Fruit fly (Drosophila melanogaster) whole organism, embryonic: ENCODE data around the gene CG33293.

Experiments
- Adf1 ChIP-seq: fragments of 200-800 bp; sonication (Bioruptor generic); IDR thresholded peaks from 2 replicates; pipeline ENCODE4 v1.3.6; 2022; ENCODE audit warnings: missing biosample characterization, missing genetic modification characterization
- BEAF-32 ChIP-seq: fragments of 200-800 bp; sonication (Bioruptor generic); optimal IDR thresholded peaks from 3 replicates; lab custom pipeline; 2017; ENCODE audit warnings: missing biosample characterization, missing genetic modification characterization, mild to moderate bottlenecking, moderate library complexity, missing genetic modification reagents
- CG10267 ChIP-seq: fragments of 200-800 bp; sonication (Bioruptor generic); optimal IDR thresholded peaks from 2 replicates; lab custom pipeline; 2018; ENCODE audit warnings: missing biosample characterization, mild to moderate bottlenecking, missing genetic modification characterization, moderate library complexity
- CG10654 ChIP-seq: fragments of 200-800 bp; sonication (Bioruptor generic); optimal IDR thresholded peaks from 2 replicates; lab custom pipeline; 2016; ENCODE audit warnings: missing biosample characterization, missing genetic modification characterization
- CG12219 ChIP-seq: fragments of 200-800 bp; sonication (Bioruptor generic); optimal IDR thresholded peaks from 3 replicates; lab custom pipeline; 2018; ENCODE audit warnings: missing biosample characterization, mild to moderate bottlenecking, missing genetic modification characterization
- CG12391 ChIP-seq: fragments of 200-800 bp; sonication (Bioruptor generic); optimal IDR thresholded peaks from 3 replicates; lab custom pipeline; 2018; ENCODE audit warnings: missing biosample characterization, mild to moderate bottlenecking, missing genetic modification characterization, moderate library complexity
- CG12942 ChIP-seq: fragments of 200-800 bp; sonication (Bioruptor generic); optimal IDR thresholded peaks from 3 replicates; lab custom pipeline; 2016; ENCODE audit warnings: missing biosample characterization, missing genetic modification characterization
- CG17612 ChIP-seq: fragments of 200-800 bp; sonication (Bioruptor generic); IDR thresholded peaks from 2 replicates; pipeline ENCODE4 v1.3.6; 2022; ENCODE audit warnings: missing biosample characterization, missing genetic modification characterization
- CG34422 ChIP-seq: fragments of 200-800 bp; sonication (Bioruptor generic); IDR thresholded peaks from 3 replicates; pipeline ENCODE4 v1.3.6; 2022; ENCODE audit warnings: missing biosample characterization, missing genetic modification characterization
- CG3847 ChIP-seq: fragments of 200-800 bp; sonication (Bioruptor generic); IDR thresholded peaks from 2 replicates; pipeline ENCODE4 v1.3.6; 2022; ENCODE audit warnings: missing biosample characterization, missing genetic modification characterization
- CG43689 ChIP-seq: fragments of 200-800 bp; sonication (Bioruptor generic); IDR thresholded peaks from 2 replicates; pipeline ENCODE4 v1.3.6; 2022; ENCODE audit warnings: missing biosample characterization, missing genetic modification characterization
- CG6689 ChIP-seq: fragments of 200-800 bp; sonication (Bioruptor generic); IDR thresholded peaks from 2 replicates; pipeline ENCODE4 v1.3.6; 2022; ENCODE audit warnings: missing biosample characterization, missing genetic modification characterization
- CG6813 ChIP-seq: fragments of 200-800 bp; sonication (Bioruptor generic); optimal IDR thresholded peaks from 2 replicates; lab custom pipeline; 2017; ENCODE audit warnings: missing biosample characterization, missing genetic modification characterization, mild to moderate bottlenecking, moderate library complexity, missing genetic modification reagents
- CG7745 ChIP-seq: fragments of 200-800 bp; sonication (Bioruptor generic); optimal IDR thresholded peaks from 2 replicates; lab custom pipeline; 2018; ENCODE audit warnings: missing biosample characterization, mild to moderate bottlenecking, missing genetic modification characterization, moderate library complexity
- CG8388 ChIP-seq: fragments of 200-800 bp; sonication (Bioruptor generic); optimal IDR thresholded peaks from 2 replicates; lab custom pipeline; 2019; ENCODE audit warnings: missing biosample characterization, mild to moderate bottlenecking, missing genetic modification characterization, moderate library complexity
- Chrac-16 ChIP-seq: fragments of 200-800 bp; sonication (Bioruptor generic); optimal IDR thresholded peaks from 3 replicates; lab custom pipeline; 2016; ENCODE audit warnings: missing biosample characterization, missing genetic modification characterization
- Dll ChIP-seq: fragments of 200-800 bp; sonication (Bioruptor generic); IDR thresholded peaks from 4 replicates; pipeline ENCODE4 v1.3.6; 2022; ENCODE audit warnings: missing biosample characterization, missing genetic modification characterization; ENCODE audit not compliant: partially characterized antibody
- Dp ChIP-seq: fragments of 200-800 bp; sonication (Bioruptor generic); optimal IDR thresholded peaks from 2 replicates; lab custom pipeline; 2018; ENCODE audit warnings: missing biosample characterization, mild to moderate bottlenecking, missing genetic modification characterization, moderate library complexity
- E2f2 ChIP-seq: fragments of 200-800 bp; sonication (Bioruptor generic); IDR thresholded peaks from 2 replicates; pipeline ENCODE4 v1.3.6; 2022; ENCODE audit warnings: missing biosample characterization, missing genetic modification characterization
- Fer3 ChIP-seq: fragments of 200-800 bp; sonication (Bioruptor generic); optimal IDR thresholded peaks from 2 replicates; lab custom pipeline; 2018; ENCODE audit warnings: missing biosample characterization, mild to moderate bottlenecking, missing genetic modification characterization, moderate library complexity
- GATAe ChIP-seq: fragments of 200-800 bp; sonication (Bioruptor generic); conservative IDR thresholded peaks from 2 replicates; pipeline ENCODE4 v1.3.6; 2022; ENCODE audit warnings: missing biosample characterization, missing genetic modification characterization
- Gug ChIP-seq: fragments of 200-800 bp; sonication (Bioruptor generic); IDR thresholded peaks from 4 replicates; pipeline ENCODE4 v1.3.6; 2022; ENCODE audit warnings: missing biosample characterization, missing genetic modification characterization
- HLH4C ChIP-seq: fragments of 200-800 bp; sonication (Bioruptor generic); IDR thresholded peaks from 3 replicates; pipeline ENCODE4 v1.3.6; 2022; ENCODE audit warnings: missing biosample characterization, missing genetic modification characterization; ENCODE audit not compliant: partially characterized antibody
- Lpt ChIP-seq: fragments of >200 bp; optimal IDR thresholded peaks from 2 replicates; lab custom pipeline; 2018; ENCODE audit warnings: missing biosample characterization, missing genetic modification characterization
- Mrtf ChIP-seq: fragments of 200-800 bp; sonication (Bioruptor generic); IDR thresholded peaks from 3 replicates; pipeline ENCODE4 v1.3.6; 2022; ENCODE audit warnings: missing biosample characterization, missing genetic modification characterization
- Nf-YC ChIP-seq: fragments of 200-800 bp; optimal IDR thresholded peaks from 3 replicates; lab custom pipeline; 2019; ENCODE audit warnings: missing biosample characterization, mild to moderate bottlenecking, missing genetic modification characterization, moderate library complexity
- PHDP ChIP-seq: fragments of 200-800 bp; sonication (Bioruptor generic); optimal IDR thresholded peaks from 3 replicates; lab custom pipeline; 2018; ENCODE audit warnings: missing biosample characterization, mild to moderate bottlenecking, missing genetic modification characterization, moderate library complexity
- Poxn ChIP-seq: fragments of 200-800 bp; sonication (Bioruptor generic); IDR thresholded peaks from 2 replicates; pipeline ENCODE4 v1.3.6; 2022; ENCODE audit warnings: missing biosample characterization, missing genetic modification characterization
- Ptx1 ChIP-seq: fragments of 200-800 bp; sonication (Bioruptor generic); IDR thresholded peaks from 2 replicates; pipeline ENCODE4 v1.3.6; 2022; ENCODE audit warnings: missing biosample characterization, missing genetic modification characterization
- Six4 ChIP-seq: fragments of 200-800 bp; sonication (Bioruptor generic); optimal IDR thresholded peaks from 2 replicates; lab custom pipeline; 2016; ENCODE audit warnings: missing biosample characterization, missing genetic modification characterization
- Vsx1 ChIP-seq: fragments of 200-800 bp; sonication (Bioruptor generic); optimal IDR thresholded peaks from 2 replicates; lab custom pipeline; 2017; ENCODE audit warnings: missing biosample characterization, mild to moderate bottlenecking, missing genetic modification characterization, missing genetic modification reagents
- ara ChIP-seq: fragments of 200-800 bp; sonication (Bioruptor generic); IDR thresholded peaks from 2 replicates; pipeline ENCODE4 v1.3.6; 2022; ENCODE audit warnings: missing biosample characterization, missing genetic modification characterization
- crp ChIP-seq, 2 experiments: fragments of 200-800 bp; sonication (Bioruptor generic); optimal IDR thresholded peaks; 2 replicates in 1 of 2; 3 replicates in 1 of 2; lab custom pipeline; 2017; ENCODE audit warnings: missing biosample characterization in 2 of 2, missing genetic modification characterization in 2 of 2, mild to moderate bottlenecking in 1 of 2, moderate library complexity in 1 of 2
- dati ChIP-seq: fragments of 200-800 bp; sonication (Bioruptor generic); IDR thresholded peaks from 2 replicates; pipeline ENCODE4 v1.3.6; 2022; ENCODE audit warnings: missing biosample characterization, missing genetic modification characterization
- dpn ChIP-seq, 2 experiments: fragments of 200-800 bp; sonication (Bioruptor generic); optimal IDR thresholded peaks; 3 replicates each; lab custom pipeline; 2016; ENCODE audit warnings: missing biosample characterization in 2 of 2, missing genetic modification characterization in 2 of 2
- esg ChIP-seq: fragments of 200-800 bp; sonication (Bioruptor generic); conservative IDR thresholded peaks from 2 replicates; pipeline ENCODE4 v1.3.6; 2022; ENCODE audit warnings: missing biosample characterization, missing genetic modification characterization
- gce ChIP-seq: fragments of 200-800 bp; sonication (Bioruptor generic); IDR thresholded peaks from 3 replicates; pipeline ENCODE4 v1.3.6; 2022; ENCODE audit warnings: missing biosample characterization, missing genetic modification characterization
- insv ChIP-seq, 2 experiments: fragments of 200-800 bp; sonication (Bioruptor generic); optimal IDR thresholded peaks; 3 replicates each; lab custom pipeline; 2016 to 2018; ENCODE audit warnings: missing biosample characterization in 2 of 2, missing genetic modification characterization in 2 of 2
- lilli ChIP-seq: fragments of 200-800 bp; sonication (Bioruptor generic); optimal IDR thresholded peaks from 3 replicates; lab custom pipeline; 2016; ENCODE audit warnings: missing biosample characterization, missing genetic modification characterization
- maf-S ChIP-seq: fragments of 200-800 bp; sonication (Bioruptor generic); optimal IDR thresholded peaks from 2 replicates; lab custom pipeline; 2016; ENCODE audit warnings: missing biosample characterization, missing genetic modification characterization
- oc ChIP-seq: fragments of 200-800 bp; sonication (Bioruptor generic); optimal IDR thresholded peaks from 2 replicates; lab custom pipeline; 2018; ENCODE audit warnings: missing biosample characterization, mild to moderate bottlenecking, missing genetic modification characterization, moderate library complexity
- pum ChIP-seq: fragments of 200-800 bp; sonication (Bioruptor generic); optimal IDR thresholded peaks from 2 replicates; lab custom pipeline; 2016; ENCODE audit warnings: missing biosample characterization, missing genetic modification characterization
- run ChIP-seq: fragments of 200-800 bp; sonication (Bioruptor generic); optimal IDR thresholded peaks from 3 replicates; lab custom pipeline; 2018; ENCODE audit warnings: missing biosample characterization, mild to moderate bottlenecking, missing genetic modification characterization
- scrt ChIP-seq: fragments of 200-800 bp; sonication (Bioruptor generic); optimal IDR thresholded peaks from 2 replicates; lab custom pipeline; 2018; ENCODE audit warnings: missing biosample characterization, mild to moderate bottlenecking, missing genetic modification characterization, moderate library complexity
- sd ChIP-seq: fragments of 200-800 bp; sonication (Bioruptor generic); optimal IDR thresholded peaks from 3 replicates; lab custom pipeline; 2018; ENCODE audit warnings: missing biosample characterization, mild to moderate bottlenecking, missing genetic modification characterization, moderate library complexity
- ssp ChIP-seq: fragments of 200-800 bp; sonication (Bioruptor generic); IDR thresholded peaks from 2 replicates; pipeline ENCODE4 v1.3.6; 2022; ENCODE audit warnings: missing biosample characterization, missing genetic modification characterization
- sug ChIP-seq: fragments of 200-800 bp; optimal IDR thresholded peaks from 2 replicates; lab custom pipeline; 2019; ENCODE audit warnings: missing biosample characterization, mild to moderate bottlenecking, missing genetic modification characterization, moderate library complexity
- tll ChIP-seq, 2 experiments: fragments of 200-800 bp in 1 of 2; fragments of >200 bp in 1 of 2; sonication (Bioruptor generic) in 1 of 2; optimal IDR thresholded peaks; 2 replicates each; lab custom pipeline; 2017 to 2019; ENCODE audit warnings: missing biosample characterization in 2 of 2, missing genetic modification characterization in 2 of 2, mild to moderate bottlenecking in 1 of 2, moderate library complexity in 1 of 2
- vfl ChIP-seq: fragments of 200-800 bp; sonication (Bioruptor generic); optimal IDR thresholded peaks from 2 replicates; lab custom pipeline; 2016; ENCODE audit warnings: missing biosample characterization, missing genetic modification characterization
- zfh2 ChIP-seq: fragments of 200-800 bp; sonication (Bioruptor generic); optimal IDR thresholded peaks from 2 replicates; lab custom pipeline; 2016; ENCODE audit warnings: missing biosample characterization, missing genetic modification characterization

Gene CG33293

DNA sequence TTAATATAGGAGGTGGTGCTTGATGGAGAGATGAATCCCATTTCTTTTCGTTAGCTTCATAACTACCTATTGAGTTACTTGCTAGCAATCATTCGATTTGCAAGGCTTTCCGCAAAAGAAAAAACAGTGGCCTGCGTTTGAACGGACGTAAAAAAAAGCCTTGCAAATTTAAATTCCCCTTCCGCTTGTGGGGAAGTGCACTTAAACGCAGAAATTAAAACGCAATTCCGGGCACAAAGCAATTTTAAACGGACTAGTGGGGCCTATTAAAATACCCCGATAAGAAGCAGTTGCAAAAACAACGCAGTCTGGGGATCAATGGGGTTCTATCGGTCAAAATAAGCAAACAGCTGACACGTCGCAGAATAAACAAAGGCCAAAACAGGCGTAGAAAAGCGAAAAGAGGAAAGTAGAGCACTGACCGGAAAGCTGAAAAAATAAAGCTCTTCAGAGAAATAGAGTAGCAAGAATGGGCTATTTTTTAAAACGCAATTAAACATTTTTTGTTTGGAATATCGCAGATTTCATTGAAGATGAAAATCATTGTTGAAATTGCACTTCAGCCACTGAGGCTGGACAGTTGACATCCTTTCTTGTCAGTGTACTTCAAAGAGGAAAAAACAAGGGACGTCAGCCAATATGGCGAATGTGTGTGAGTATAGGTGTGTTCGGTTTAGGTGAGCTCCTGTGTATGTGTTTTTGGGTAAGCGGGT lies 10.2 kb upstream of the CG33293 start (continued):
- no peak for TF ChIP-seq ssp
- no peak for TF ChIP-seq CG43689 (GFP tag; lab: Robert Waterston, UW)
- no peak for TF ChIP-seq CG10654 (GFP tag; lab: Kevin White, UChicago)
- no peak for TF ChIP-seq BEAF-32 (GFP tag; lab: Kevin White, UChicago)
- TF ChIP-seq CG12942 (GFP tag; lab: Kevin White, UChicago): no peak
- no peak for TF ChIP-seq CG6689 (GFP tag; lab: Robert Waterston, UW)
- no peak for TF ChIP-seq GATAe (GFP tag; lab: Robert Waterston, UW)
- TF ChIP-seq dati (GFP tag; lab: Robert Waterston, UW): no peak
- TF ChIP-seq CG12391: no peak
- TF ChIP-seq CG12219 (GFP tag; lab: Kevin White, UChicago): no peak
- no peak for TF ChIP-seq Ptx1
- no peak for TF ChIP-seq Adf1
- TF ChIP-seq vfl (GFP tag; lab: Kevin White, UChicago): no peak
- no peak for TF ChIP-seq esg
- TF ChIP-seq sug (tag; lab: Kevin White, UChicago): peak; percentile 8
- TF ChIP-seq dpn (GFP tag; optimal IDR thresholded peaks at IDR 0.05; lab: Kevin White, UChicago): peak; percentile 11 to 21
- no peak for TF ChIP-seq tll (GFP tag; optimal IDR thresholded peaks at IDR 0.05; lab: Kevin White, UChicago)
- TF ChIP-seq Mrtf (GFP tag; lab: Robert Waterston, UW): no peak
- no peak for TF ChIP-seq oc (tag; lab: Kevin White, UChicago)
- TF ChIP-seq gce (GFP tag; lab: Robert Waterston, UW): no peak
- TF ChIP-seq sd: no peak
- TF ChIP-seq CG6813 (GFP tag; lab: Kevin White, UChicago): no peak
- TF ChIP-seq Fer3: no peak
- no peak for TF ChIP-seq crp (GFP tag; optimal IDR thresholded peaks at IDR 0.05; lab: Kevin White, UChicago)
- no peak for TF ChIP-seq Dp (GFP tag; lab: Kevin White, UChicago)
- no peak for TF ChIP-seq Dll
- peak; percentile 24 for TF ChIP-seq zfh2 (GFP tag; lab: Kevin White, UChicago)
- TF ChIP-seq CG3847 (GFP tag; lab: Robert Waterston, UW): no peak
- TF ChIP-seq HLH4C (GFP tag; lab: Robert Waterston, UW): no peak
- TF ChIP-seq maf-S (GFP tag; lab: Kevin White, UChicago): no peak
- no peak for TF ChIP-seq Poxn
- TF ChIP-seq Chrac-16 (GFP tag; lab: Kevin White, UChicago): peak; percentile 39
- TF ChIP-seq CG17612 (GFP tag; lab: Robert Waterston, UW): no peak
- no peak for TF ChIP-seq Vsx1 (GFP tag; lab: Kevin White, UChicago)
- no peak for TF ChIP-seq insv (GFP tag; optimal IDR thresholded peaks at IDR 0.05; lab: Kevin White, UChicago)
- TF ChIP-seq lilli (GFP tag; lab: Kevin White, UChicago): peak; percentile 13
- no peak for TF ChIP-seq Nf-YC (tag; lab: Kevin White, UChicago)
- TF ChIP-seq scrt (GFP tag; lab: Kevin White, UChicago): no peak
- TF ChIP-seq PHDP (tag; lab: Kevin White, UChicago): no peak
- no peak for TF ChIP-seq CG7745 (tag; lab: Kevin White, UChicago)
- TF ChIP-seq CG34422 (GFP tag; lab: Robert Waterston, UW): no peak
- 0 out of 4 replicates have a peak, but pooled peaks have one; percentile 22 for TF ChIP-seq Gug (GFP tag; lab: Robert Waterston, UW)
- TF ChIP-seq Lpt (GFP tag; lab: Kevin White, UChicago): no peak
- TF ChIP-seq CG8388 (GFP tag; lab: Kevin White, UChicago): no peak
- no peak for TF ChIP-seq Six4 (GFP tag; lab: Kevin White, UChicago)
- TF ChIP-seq CG10267: no peak
- no peak for TF ChIP-seq pum (GFP tag; lab: Kevin White, UChicago)
- TF ChIP-seq E2f2 (GFP tag; lab: Robert Waterston, UW): no peak
- peak; percentile 37; the same call in 1 of the 2 replicates for TF ChIP-seq ara
- no peak for TF ChIP-seq run
